Worm (Caenorhabditis elegans) whole organism, L4 larva: ENCODE measurements around the gene C32D5.12.

Source experiments
- D1046.2 ChIP-seq: fragments of 200-800 bp; sonication (Bioruptor generic); IDR thresholded peaks from 2 replicates; pipeline ENCODE4 v1.3.6; 2022; ENCODE audit warnings: missing genetic modification characterization, missing compliant biosample characterization
- F44E2.7 ChIP-seq: fragments of 200-800 bp; sonication (Bioruptor generic); IDR thresholded peaks from 2 replicates; pipeline ENCODE4 v2.1.2; 2022; ENCODE audit warnings: missing genetic modification characterization, missing compliant biosample characterization
- R02D3.7 ChIP-seq: fragments of 150-350 bp; sonication (generic microtip); optimal IDR thresholded peaks from 3 replicates; lab custom pipeline; 2014; ENCODE audit warnings: missing biosample characterization, missing genetic modification characterization
- T20F7.1 ChIP-seq: fragments of 200-800 bp; sonication (Bioruptor generic); optimal IDR thresholded peaks from 2 replicates; lab custom pipeline; 2018; ENCODE audit warnings: mild to moderate bottlenecking, missing genetic modification characterization, missing compliant biosample characterization
- arid-1 ChIP-seq: fragments of 200-800 bp; sonication (Bioruptor generic); conservative IDR thresholded peaks from 2 replicates; pipeline ENCODE4 v1.3.6; 2022; ENCODE audit warnings: missing genetic modification reagents, missing genetic modification characterization, missing compliant biosample characterization
- attf-4 ChIP-seq: sonication (generic microtip); optimal IDR thresholded peaks from 3 replicates; lab custom pipeline; 2017; ENCODE audit warnings: missing biosample characterization, missing genetic modification characterization
- ceh-20 ChIP-seq: fragments of 200-800 bp; sonication (Bioruptor generic); IDR thresholded peaks from 2 replicates; pipeline ENCODE4 v1.3.6; 2022; ENCODE audit warnings: missing genetic modification reagents, missing genetic modification characterization, missing compliant biosample characterization
- ceh-28 ChIP-seq: fragments of 150-350 bp; optimal IDR thresholded peaks from 2 replicates; lab custom pipeline; 2014; ENCODE audit warnings: missing biosample characterization, missing genetic modification reagents, missing genetic modification characterization
- cey-2 ChIP-seq: sonication (generic microtip); optimal IDR thresholded peaks from 3 replicates; lab custom pipeline; 2017; ENCODE audit warnings: missing genetic modification characterization, mild to moderate bottlenecking, missing compliant biosample characterization, antibody characterized with exemption, borderline replicate concordance; ENCODE audit not compliant: insufficient read depth
- ctbp-1 ChIP-seq: fragments of 200-800 bp; sonication (Bioruptor generic); IDR thresholded peaks from 2 replicates; pipeline ENCODE4 v1.3.6; 2022; ENCODE audit warnings: missing genetic modification reagents, missing genetic modification characterization, missing compliant biosample characterization
- dpl-1 ChIP-seq: fragments of 150-350 bp; optimal IDR thresholded peaks from 2 replicates; lab custom pipeline; 2014; ENCODE audit warnings: missing biosample characterization, missing genetic modification reagents, missing genetic modification characterization
- duxl-1 ChIP-seq: sonication (generic microtip); optimal IDR thresholded peaks from 2 replicates; lab custom pipeline; 2016; ENCODE audit warnings: mild to moderate bottlenecking, missing genetic modification characterization, moderate library complexity, missing compliant biosample characterization; ENCODE audit not compliant: poor library complexity
- egl-43 ChIP-seq: fragments of 200-800 bp; sonication (Bioruptor generic); IDR thresholded peaks from 2 replicates; pipeline ENCODE4 v1.3.6; 2022; ENCODE audit warnings: missing genetic modification reagents, missing genetic modification characterization, missing compliant biosample characterization
- fkh-10 ChIP-seq: fragments of 150-350 bp; optimal IDR thresholded peaks from 2 replicates; lab custom pipeline; 2014; ENCODE audit warnings: missing biosample characterization, missing genetic modification reagents, missing genetic modification characterization
- hlh-11 ChIP-seq: fragments of 200-800 bp; sonication (Bioruptor generic); optimal IDR thresholded peaks from 2 replicates; lab custom pipeline; 2018; ENCODE audit warnings: mild to moderate bottlenecking, missing genetic modification characterization, missing compliant biosample characterization
- hlh-30 ChIP-seq: sonication (generic microtip); optimal IDR thresholded peaks from 2 replicates; lab custom pipeline; 2017; ENCODE audit warnings: antibody characterized with exemption, mild to moderate bottlenecking, missing genetic modification characterization, missing compliant biosample characterization; ENCODE audit not compliant: insufficient read depth
- hmg-1.1 ChIP-seq: fragments of 200-800 bp; sonication (Bioruptor generic); IDR thresholded peaks from 2 replicates; pipeline ENCODE4 v1.3.6; 2022; ENCODE audit warnings: missing genetic modification reagents, missing genetic modification characterization, missing compliant biosample characterization
- jun-1 ChIP-seq: fragments of 150-350 bp; optimal IDR thresholded peaks from 2 replicates; lab custom pipeline; 2014; ENCODE audit warnings: missing biosample characterization, missing genetic modification reagents, missing genetic modification characterization
- lin-13 ChIP-seq: fragments of 150-350 bp; optimal IDR thresholded peaks from 2 replicates; lab custom pipeline; 2014; ENCODE audit warnings: missing biosample characterization, missing genetic modification reagents, missing genetic modification characterization
- madf-9 ChIP-seq: fragments of 200-800 bp; sonication (Bioruptor generic); conservative IDR thresholded peaks from 2 replicates; pipeline ENCODE4 v1.3.6; 2022; ENCODE audit warnings: missing genetic modification reagents, missing genetic modification characterization, missing compliant biosample characterization
- mdl-1 ChIP-seq, 2 experiments: fragments of 150-350 bp in 1 of 2; sonication (generic microtip) in 1 of 2; optimal IDR thresholded peaks; 2 replicates each; lab custom pipeline; 2014 to 2017; ENCODE audit warnings: missing biosample characterization in 2 of 2, missing genetic modification characterization in 2 of 2
- mep-1 ChIP-seq: fragments of 150-350 bp; sonication (generic microtip); optimal IDR thresholded peaks from 3 replicates; lab custom pipeline; 2014; ENCODE audit warnings: missing biosample characterization, missing genetic modification characterization
- mes-2 ChIP-seq: sonication (generic microtip); optimal IDR thresholded peaks from 2 replicates; lab custom pipeline; 2016; ENCODE audit warnings: missing genotype, mild to moderate bottlenecking, missing genetic modification characterization, missing compliant biosample characterization; ENCODE audit not compliant: poor library complexity, severe bottlenecking
- mxl-3 ChIP-seq: fragments of 200-800 bp; sonication (Bioruptor generic); optimal IDR thresholded peaks from 2 replicates; lab custom pipeline; 2018; ENCODE audit warnings: mild to moderate bottlenecking, missing genetic modification characterization, missing compliant biosample characterization
- nhr-10 ChIP-seq: fragments of 150-350 bp; optimal IDR thresholded peaks from 2 replicates; lab custom pipeline; 2014; ENCODE audit warnings: missing biosample characterization, missing genetic modification characterization
- nhr-11 ChIP-seq: fragments of 150-350 bp; optimal IDR thresholded peaks from 2 replicates; lab custom pipeline; 2014; ENCODE audit warnings: missing biosample characterization, missing genetic modification characterization
- nhr-237 ChIP-seq: sonication (generic microtip); optimal IDR thresholded peaks from 2 replicates; lab custom pipeline; 2017; ENCODE audit warnings: missing biosample characterization, missing genetic modification characterization
- nhr-25 ChIP-seq: sonication (generic microtip); optimal IDR thresholded peaks from 2 replicates; lab custom pipeline; 2017; ENCODE audit warnings: missing genetic modification characterization, mild to moderate bottlenecking, missing compliant biosample characterization, antibody characterized with exemption, moderate library complexity, borderline replicate concordance; ENCODE audit not compliant: insufficient read depth
- nhr-28 ChIP-seq: fragments of 150-350 bp; optimal IDR thresholded peaks from 2 replicates; lab custom pipeline; 2014; ENCODE audit warnings: missing biosample characterization, missing genetic modification characterization
- nhr-41 ChIP-seq: fragments of 200-800 bp; sonication (Bioruptor generic); IDR thresholded peaks from 2 replicates; pipeline ENCODE4 v1.3.6; 2022; ENCODE audit warnings: missing genetic modification reagents, missing genetic modification characterization, missing compliant biosample characterization
- nhr-42 ChIP-seq: fragments of 200-800 bp; sonication (Bioruptor generic); IDR thresholded peaks from 2 replicates; pipeline ENCODE4 v1.3.6; 2022; ENCODE audit warnings: missing genetic modification characterization, missing compliant biosample characterization
- nhr-6 ChIP-seq: fragments of 150-350 bp; optimal IDR thresholded peaks from 2 replicates; lab custom pipeline; 2014; ENCODE audit warnings: missing biosample characterization, missing genetic modification characterization
- nhr-76 ChIP-seq: fragments of 150-350 bp; optimal IDR thresholded peaks from 2 replicates; lab custom pipeline; 2014; ENCODE audit warnings: missing biosample characterization, missing genetic modification characterization
- nhr-77 ChIP-seq: fragments of 150-350 bp; optimal IDR thresholded peaks from 2 replicates; lab custom pipeline; 2014; ENCODE audit warnings: missing biosample characterization, missing genetic modification characterization
- pha-4 ChIP-seq, 2 experiments: fragments of 150-350 bp in 1 of 2; fragments of 200-800 bp in 1 of 2; sonication (Bioruptor generic) in 1 of 2; IDR thresholded peaks in 1 of 2; optimal IDR thresholded peaks in 1 of 2; 2 replicates each; pipeline versions ENCODE4 v1.3.6 to Lab custom; 2014 to 2022; ENCODE audit warnings: missing genetic modification characterization in 2 of 2, missing genetic modification reagents in 2 of 2, missing biosample characterization in 1 of 2, missing compliant biosample characterization in 1 of 2
- rbr-2 ChIP-seq: sonication (generic microtip); optimal IDR thresholded peaks from 2 replicates; lab custom pipeline; 2016; ENCODE audit warnings: missing genotype, missing genetic modification characterization, missing compliant biosample characterization
- snpc-4 ChIP-seq: fragments of 150-350 bp; optimal IDR thresholded peaks from 2 replicates; lab custom pipeline; 2014; ENCODE audit warnings: missing biosample characterization, missing genetic modification characterization
- spr-1 ChIP-seq: sonication (generic microtip); optimal IDR thresholded peaks from 2 replicates; lab custom pipeline; 2016; ENCODE audit warnings: mild to moderate bottlenecking, missing genetic modification characterization, missing compliant biosample characterization
- tra-1 ChIP-seq: fragments of 200-800 bp; sonication (Bioruptor generic); IDR thresholded peaks from 2 replicates; pipeline ENCODE4 v1.3.6; 2022; ENCODE audit warnings: missing genetic modification reagents, missing genetic modification characterization, missing compliant biosample characterization

Gene C32D5.12

ce11 chrII:6348360-6348759 lies 10.4 kb downstream of the C32D5.12 start (continued):
- TF ChIP-seq nhr-10 (tag; lab: Kevin White, UChicago) (peak; percentile 84), nhr-11 (tag; lab: Kevin White, UChicago) (peak; percentile 90), madf-9 (GFP tag; lab: Robert Waterston, UW) (peak; percentile 60), tra-1 (GFP tag; lab: Robert Waterston, UW) (peak; percentile 73; the same call in 1 of the 2 replicates), egl-43 (GFP tag; lab: Robert Waterston, UW) (peak; percentile 78), mdl-1 (tag; optimal IDR thresholded peaks at IDR 0.05; lab: Kevin White, UChicago) (peak; percentile 71 to 92), hlh-30 (tag; lab: Kevin White, UChicago) (peak; percentile 100), arid-1 (GFP tag; lab: Robert Waterston, UW) (peak; percentile 34; the same call in 1 of the 2 replicates), ceh-20 (GFP tag; lab: Robert Waterston, UW) (peak; percentile 83), D1046.2 (GFP tag; lab: Robert Waterston, UW) (no peak), spr-1 (tag; lab: Kevin White, UChicago) (peak; percentile 58), ctbp-1 (GFP tag; lab: Robert Waterston, UW) (peak; percentile 79), nhr-25 (tag; lab: Kevin White, UChicago) (peak; percentile 74), attf-4 (tag; lab: Kevin White, UChicago) (peak; percentile 32), nhr-6 (tag; lab: Kevin White, UChicago) (peak; percentile 65), lin-13 (GFP tag; lab: Kevin White, UChicago) (peak; percentile 85), T20F7.1 (peak; percentile 51), mes-2 (tag; lab: Kevin White, UChicago) (peak; percentile 86), duxl-1 (tag; lab: Kevin White, UChicago) (peak; percentile 77), hmg-1.1 (GFP tag; lab: Robert Waterston, UW) (peak; percentile 92), hlh-11 (tag; lab: Kevin White, UChicago) (peak; percentile 98), nhr-41 (0 out of 2 replicates have a peak, but pooled peaks have one; percentile 13), mep-1 (peak; percentile 89), nhr-76 (peak; percentile 11), mxl-3 (GFP tag; lab: Kevin White, UChicago) (peak; percentile 97), R02D3.7 (tag; lab: Kevin White, UChicago) (no peak), rbr-2 (tag; lab: Kevin White, UChicago) (peak; percentile 88), nhr-42 (GFP tag; lab: Robert Waterston, UW) (no peak), F44E2.7 (GFP tag; lab: Robert Waterston, UW) (no peak), dpl-1 (GFP tag; lab: Kevin White, UChicago) (peak; percentile 68), cey-2 (tag; lab: Kevin White, UChicago) (peak; percentile 45), jun-1 (tag; lab: Kevin White, UChicago) (peak; percentile 64), fkh-10 (no peak), snpc-4 (tag; lab: Kevin White, UChicago) (peak; percentile 36), nhr-28 (peak; percentile 85), nhr-77 (tag; lab: Kevin White, UChicago) (peak; percentile 76), pha-4 (GFP tag; IDR thresholded peaks at IDR 0.05; lab: Robert Waterston, UW) (peak; percentile 70; the same call in 1 of the 2 replicates), pha-4 (tag; optimal IDR thresholded peaks at IDR 0.05; lab: Kevin White, UChicago) (peak; percentile 88), nhr-237 (tag; lab: Kevin White, UChicago) (no peak), ceh-28 (tag; lab: Kevin White, UChicago) (peak; percentile 20)
